Worm (Caenorhabditis elegans) whole organism, early embryonic: ENCODE data around the gene K03B4.8.

ENCODE experiments used
- B0310.2 ChIP-seq: sonication (generic microtip); optimal IDR thresholded peaks from 2 replicates; lab custom pipeline; 2016; ENCODE audit warnings: mild to moderate bottlenecking, missing genetic modification characterization, missing compliant biosample characterization
- F13C5.2 ChIP-seq: sonication (generic microtip); optimal IDR thresholded peaks from 2 replicates; lab custom pipeline; 2017; ENCODE audit warnings: mild to moderate bottlenecking, missing genetic modification characterization, inconsistent platforms, missing compliant biosample characterization
- ama-1 ChIP-seq: fragments of 150-350 bp; optimal IDR thresholded peaks from 2 replicates; lab custom pipeline; 2014
- ets-7 ChIP-seq: sonication (generic microtip); optimal IDR thresholded peaks from 2 replicates; lab custom pipeline; 2016; ENCODE audit warnings: missing genotype, missing genetic modification characterization, missing compliant biosample characterization
- hmbx-1 ChIP-seq: sonication (generic microtip); optimal IDR thresholded peaks from 2 replicates; lab custom pipeline; 2016; ENCODE audit warnings: mild to moderate bottlenecking, missing genetic modification characterization, missing compliant biosample characterization
- pes-1 ChIP-seq: fragments of 200-800 bp; sonication (Bioruptor generic); IDR thresholded peaks from 2 replicates; pipeline ENCODE4 v1.3.6; 2022; ENCODE audit warnings: missing genetic modification reagents, missing genetic modification characterization, missing compliant biosample characterization
- tbx-11 ChIP-seq: fragments of 200-800 bp; sonication (Bioruptor generic); IDR thresholded peaks from 2 replicates; pipeline ENCODE4 v1.3.6; 2022; ENCODE audit warnings: missing genetic modification characterization, missing compliant biosample characterization

- TF ChIP-seq tbx-11 (GFP tag; lab: Robert Waterston, UW) (no peak), hmbx-1 (tag; lab: Kevin White, UChicago) (no peak), F13C5.2 (no peak), ets-7 (tag; lab: Kevin White, UChicago) (no peak), pes-1 (GFP tag; lab: Robert Waterston, UW) (no peak), ama-1 (no peak), B0310.2 (no peak)
These were observed 22.9 kb downstream of the K03B4.8 start for ce11 chrV:4651480-4651879.
